Worm (Caenorhabditis elegans): ENCODE measurements around the gene ZK829.7.

The ZK829.7 gene

DNA sequence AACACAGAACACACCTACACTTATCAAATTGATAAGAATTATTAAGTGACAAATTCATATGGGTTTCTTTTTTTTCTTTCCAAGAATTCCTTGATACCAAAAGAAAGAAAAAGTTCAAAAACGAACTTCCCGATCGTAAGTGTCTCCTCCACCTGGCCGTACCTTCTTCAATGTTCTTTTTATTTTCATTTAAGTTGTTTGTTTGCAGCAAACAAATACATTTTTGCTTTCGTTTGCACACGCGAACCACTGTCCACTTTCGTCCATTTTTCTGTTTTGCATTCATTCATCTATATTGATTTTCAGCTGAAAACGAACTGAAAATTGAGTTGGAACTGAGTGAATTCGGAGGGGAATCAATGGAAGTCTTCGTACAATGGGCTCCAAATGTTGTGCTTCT lies 49.6 kb downstream of the ZK829.7 start, which contains the start of gene VZK822L.2:
Gene VZK822L.2, plus strand, starts transcription at position 301 of the 400 bp plus-strand sequence.
- no peak for TF ChIP-seq ref-2 (tag; optimal IDR thresholded peaks at IDR 0.05)
- no peak for TF ChIP-seq dve-1 (tag; optimal IDR thresholded peaks at IDR 0.05)
- TF ChIP-seq ceh-30 (tag; optimal IDR thresholded peaks at IDR 0.05), result no peak
- TF ChIP-seq F13H6.1 (tag; optimal IDR thresholded peaks at IDR 0.05), result no peak
- no peak for TF ChIP-seq pros-1 (tag; optimal IDR thresholded peaks at IDR 0.05)
- TF ChIP-seq ttx-3 (tag; optimal IDR thresholded peaks at IDR 0.05), result no peak
